Worm (Caenorhabditis elegans) whole organism, L3 larva: ENCODE measurements around the gene sgt-1.

Experiments
- ceh-16 ChIP-seq: sonication (generic microtip); optimal IDR thresholded peaks from 2 replicates; lab custom pipeline; 2017; ENCODE audit warnings: missing biosample characterization, missing genetic modification characterization
- ceh-82 ChIP-seq: fragments of 150-350 bp; optimal IDR thresholded peaks from 2 replicates; lab custom pipeline; 2014; ENCODE audit warnings: missing biosample characterization, missing genetic modification characterization
- lin-39 ChIP-seq: fragments of 150-350 bp; optimal IDR thresholded peaks from 2 replicates; lab custom pipeline; 2018; ENCODE audit warnings: missing biosample characterization, missing genetic modification reagents, missing genetic modification characterization
- nhr-67 ChIP-seq: fragments of 150-350 bp; optimal IDR thresholded peaks from 2 replicates; lab custom pipeline; 2014; ENCODE audit warnings: missing biosample characterization, missing genetic modification characterization
- nhr-76 ChIP-seq: fragments of 150-350 bp; sonication (generic microtip); optimal IDR thresholded peaks from 5 replicates; lab custom pipeline; 2014; ENCODE audit warnings: missing biosample characterization, missing genetic modification characterization
- nhr-77 ChIP-seq: fragments of 150-350 bp; optimal IDR thresholded peaks from 2 replicates; lab custom pipeline; 2014; ENCODE audit warnings: missing biosample characterization, missing genetic modification characterization
- pha-4 ChIP-seq: fragments of 150-350 bp; optimal IDR thresholded peaks from 2 replicates; lab custom pipeline; 2014; ENCODE audit warnings: missing biosample characterization, missing genetic modification reagents, missing genetic modification characterization
- skn-1 ChIP-seq: fragments of 150-350 bp; optimal IDR thresholded peaks from 2 replicates; lab custom pipeline; 2014; ENCODE audit warnings: missing biosample characterization, missing genetic modification characterization
- snpc-4 ChIP-seq: fragments of 150-350 bp; optimal IDR thresholded peaks from 2 replicates; lab custom pipeline; 2014; ENCODE audit warnings: missing biosample characterization, missing genetic modification characterization

ce11 chrII:4918501-4919021, 15.0 kb upstream of the sgt-1 start:
- TF ChIP-seq ceh-82 (tag; lab: Kevin White, UChicago): no peak
- no peak for TF ChIP-seq nhr-76 (tag; lab: Kevin White, UChicago)
- TF ChIP-seq lin-39 (tag; lab: Kevin White, UChicago): no peak
- no peak for TF ChIP-seq nhr-77
- TF ChIP-seq ceh-16 (tag; lab: Kevin White, UChicago): no peak
- no peak for TF ChIP-seq skn-1 (tag; lab: Kevin White, UChicago)
- TF ChIP-seq pha-4 (tag; lab: Kevin White, UChicago): no peak
- TF ChIP-seq snpc-4: no peak
- no peak for TF ChIP-seq nhr-67 (tag; lab: Kevin White, UChicago)
